Fruit fly (Drosophila melanogaster): ENCODE measurements around the gene DIP-gamma.

DIP-gamma gene

DNA sequence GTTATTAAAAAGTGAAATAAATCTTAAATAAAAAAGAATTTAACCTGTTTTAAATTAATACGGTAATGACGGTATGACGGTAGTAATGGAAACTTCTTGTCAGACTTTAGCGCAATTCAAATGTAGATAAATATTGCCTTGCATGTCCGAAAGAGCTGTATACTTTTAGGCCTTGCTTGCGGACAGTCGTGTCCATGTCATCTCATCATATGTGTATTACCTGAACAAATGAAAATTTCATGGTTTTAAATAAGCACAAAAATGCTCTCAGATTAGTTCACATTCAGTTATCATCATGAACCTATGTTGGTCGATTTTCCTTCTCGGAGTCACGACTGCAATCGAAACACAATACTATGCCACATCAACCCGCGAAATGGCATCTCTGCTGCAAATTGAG is 47.4 kb downstream of the DIP-gamma start, which contains the start of gene CG11828:
Gene CG11828 (plus strand): TSS at position 301 of the 400 bp plus-strand sequence.
- TF ChIP-seq Myc (optimal IDR thresholded peaks at IDR 0.05) (no peak), ttk (optimal IDR thresholded peaks at IDR 0.05) (no peak), Sin3A (optimal IDR thresholded peaks at IDR 0.05) (no peak), psq (optimal IDR thresholded peaks at IDR 0.05) (no peak), insv (optimal IDR thresholded peaks at IDR 0.05) (no peak), h (optimal IDR thresholded peaks at IDR 0.05) (no peak)

DNA sequence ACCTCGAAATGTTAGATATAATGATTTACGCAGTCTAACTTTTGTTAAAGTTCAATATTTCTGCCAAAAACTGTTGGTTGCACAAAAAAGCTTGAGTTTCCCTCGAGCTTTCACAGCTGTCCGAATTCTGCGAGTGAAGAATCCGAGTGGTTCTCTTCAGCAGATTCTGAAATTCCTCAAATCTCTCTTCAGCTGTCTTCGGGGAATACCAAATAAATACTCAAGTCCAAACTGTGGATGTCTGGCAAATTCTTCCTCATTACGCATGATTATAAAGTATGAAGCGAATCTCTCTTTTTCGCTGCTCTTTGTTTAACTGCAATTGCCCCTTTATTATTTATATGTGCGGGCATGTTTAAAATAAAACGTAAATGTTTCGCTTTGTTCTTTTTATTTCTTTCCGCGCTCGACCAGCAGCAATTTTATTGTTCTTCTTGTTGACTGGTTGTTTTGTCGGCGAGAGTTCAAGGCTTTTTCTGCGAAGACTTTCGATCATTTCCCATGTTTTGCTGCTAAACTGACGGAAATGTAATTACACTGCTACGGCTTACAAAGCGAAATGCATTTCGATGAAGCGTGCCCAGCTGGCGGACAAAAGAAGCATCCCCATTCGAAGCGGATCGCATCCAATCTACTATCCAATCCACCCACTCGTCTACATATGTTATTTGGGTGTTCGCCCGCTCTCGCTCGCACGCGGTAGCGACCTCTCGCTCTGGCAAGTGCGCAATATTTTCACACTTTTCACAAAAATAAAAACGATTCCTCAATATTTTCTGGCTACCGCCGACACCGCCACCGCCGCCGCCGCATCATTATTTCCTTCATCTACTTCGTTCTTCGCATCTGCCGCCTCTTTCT is 56.1 kb downstream of the DIP-gamma start:
- TF ChIP-seq psq (optimal IDR thresholded peaks at IDR 0.05) = no peak
- no peak for TF ChIP-seq ttk (optimal IDR thresholded peaks at IDR 0.05)
- TF ChIP-seq Sin3A (optimal IDR thresholded peaks at IDR 0.05) = no peak
- TF ChIP-seq Myc (optimal IDR thresholded peaks at IDR 0.05) = no peak

DNA sequence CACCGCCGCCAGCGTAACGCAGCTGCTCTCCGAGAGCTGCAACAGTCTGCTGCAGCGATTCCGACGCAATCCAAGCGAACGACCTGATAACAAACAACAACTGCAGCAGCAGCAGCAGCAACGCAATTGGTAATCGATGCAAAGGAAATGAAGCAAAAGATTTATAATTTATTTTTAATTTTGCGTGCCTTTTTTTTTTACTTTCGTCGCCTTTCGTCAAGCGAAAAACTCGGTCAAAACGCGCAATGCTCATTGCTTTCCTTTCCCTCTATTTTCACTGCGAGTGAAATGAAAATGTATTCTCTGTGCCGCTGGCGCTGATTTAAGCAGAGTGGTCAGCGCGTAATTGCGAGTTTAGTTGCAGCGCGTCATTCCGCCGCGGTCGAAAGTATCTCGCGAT is 57.1 kb downstream of the DIP-gamma start:
- TF ChIP-seq insv (optimal IDR thresholded peaks at IDR 0.05) (no peak), ttk (optimal IDR thresholded peaks at IDR 0.05) (no peak), psq (optimal IDR thresholded peaks at IDR 0.05) (no peak), h (optimal IDR thresholded peaks at IDR 0.05) (no peak), Sin3A (optimal IDR thresholded peaks at IDR 0.05) (no peak)

DNA sequence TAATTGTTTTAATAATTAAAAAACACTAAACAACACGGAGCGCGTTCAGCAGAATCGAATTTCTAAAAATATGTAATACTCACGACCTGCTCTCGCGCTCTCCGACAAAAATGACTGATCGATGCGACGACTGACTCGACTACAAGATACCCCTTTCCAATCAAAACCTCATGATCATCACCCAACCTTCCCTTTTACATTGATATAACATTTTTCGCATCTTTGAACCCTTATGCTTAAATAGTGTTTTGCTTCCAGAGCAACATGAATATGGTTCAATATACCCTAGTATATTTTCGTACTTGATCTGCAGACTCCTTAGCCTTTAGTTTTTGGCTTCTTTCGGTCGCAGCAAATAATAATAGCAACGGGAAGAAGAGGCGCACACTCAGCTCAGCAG is 58.4 kb downstream of the DIP-gamma start:
- no peak for TF ChIP-seq insv (optimal IDR thresholded peaks at IDR 0.05)
- TF ChIP-seq Myc (optimal IDR thresholded peaks at IDR 0.05) = no peak
- no peak for TF ChIP-seq psq (optimal IDR thresholded peaks at IDR 0.05)
- TF ChIP-seq ttk (optimal IDR thresholded peaks at IDR 0.05) = no peak
- TF ChIP-seq Sin3A (optimal IDR thresholded peaks at IDR 0.05) = no peak
- no peak for TF ChIP-seq h (optimal IDR thresholded peaks at IDR 0.05)

DNA sequence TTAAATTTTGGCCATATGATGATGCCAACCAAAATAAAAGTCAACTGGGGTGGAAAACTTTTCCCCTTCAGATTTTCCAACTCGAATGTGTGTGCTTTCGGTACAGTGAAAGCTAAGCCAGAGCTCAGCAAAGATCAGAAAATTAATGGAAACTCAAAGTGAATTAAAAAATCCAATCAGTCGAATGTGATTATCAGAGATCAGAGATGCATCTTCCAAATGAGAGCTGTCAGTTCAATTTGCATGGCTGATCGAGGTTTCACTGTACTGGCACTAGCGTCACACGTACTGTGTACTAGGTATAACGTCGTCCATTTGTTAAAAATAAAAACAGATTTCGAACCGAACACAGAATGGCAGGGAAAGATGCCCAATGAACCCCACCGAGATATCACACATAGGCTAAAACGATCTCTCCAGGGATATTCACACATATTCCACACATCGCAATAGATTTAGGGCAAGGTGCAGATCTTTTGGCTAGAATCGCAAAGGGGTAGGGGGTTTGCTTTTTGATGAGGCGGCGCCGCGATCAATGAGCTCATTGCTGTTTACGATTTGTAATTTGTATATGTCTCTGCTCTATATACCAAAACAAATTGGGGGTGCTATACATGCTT is 65.2 kb downstream of the DIP-gamma start:
- no peak for TF ChIP-seq psq (optimal IDR thresholded peaks at IDR 0.05)
- no peak for TF ChIP-seq insv (optimal IDR thresholded peaks at IDR 0.05)
- TF ChIP-seq ttk (optimal IDR thresholded peaks at IDR 0.05) = no peak
- TF ChIP-seq Sin3A (optimal IDR thresholded peaks at IDR 0.05) = no peak
- TF ChIP-seq h (optimal IDR thresholded peaks at IDR 0.05) = no peak
- no peak for TF ChIP-seq Myc (optimal IDR thresholded peaks at IDR 0.05)

DNA sequence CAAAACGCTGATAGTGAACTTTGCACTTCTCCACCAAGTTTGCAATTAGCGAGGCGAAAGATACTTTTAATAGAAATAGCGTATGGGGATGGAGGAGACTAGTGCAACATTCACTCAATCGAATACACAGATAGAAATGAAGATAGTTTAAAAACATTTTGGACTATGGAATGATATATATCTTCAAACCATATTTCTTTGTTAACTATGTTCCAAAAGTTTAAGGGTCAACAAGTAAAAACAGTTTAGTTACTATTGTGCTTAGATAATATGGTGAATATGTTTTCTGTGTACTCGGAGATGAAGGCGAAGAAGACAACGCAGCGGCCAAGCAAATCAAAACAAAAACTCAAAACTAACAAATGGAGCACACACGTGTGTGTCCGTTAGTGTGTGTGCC is 66.0 kb downstream of the DIP-gamma start:
- TF ChIP-seq psq (optimal IDR thresholded peaks at IDR 0.05) (no peak), Myc (optimal IDR thresholded peaks at IDR 0.05) (no peak), ttk (optimal IDR thresholded peaks at IDR 0.05) (no peak)

DNA sequence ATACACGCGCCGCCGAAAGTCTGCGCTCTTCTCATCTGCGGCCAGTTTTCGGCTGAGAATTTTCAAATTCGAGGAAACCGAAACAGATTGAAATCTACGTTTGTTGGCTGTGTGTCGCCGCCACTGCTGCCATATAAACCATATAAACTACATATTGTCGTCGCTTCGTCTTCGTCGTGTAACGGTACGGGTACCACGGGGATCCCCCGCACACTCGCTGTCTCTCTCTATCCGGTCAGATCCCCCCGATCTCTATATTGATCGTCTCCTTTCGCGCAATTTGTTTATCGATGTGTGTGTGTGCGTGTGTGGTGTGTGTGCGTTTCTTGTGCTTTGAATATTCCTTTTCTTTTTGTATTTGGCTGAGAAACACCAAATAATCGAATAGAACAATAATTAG is 66.8 kb downstream of the DIP-gamma start:
- TF ChIP-seq ttk (optimal IDR thresholded peaks at IDR 0.05) = no peak
- no peak for TF ChIP-seq Myc (optimal IDR thresholded peaks at IDR 0.05)
- TF ChIP-seq psq (optimal IDR thresholded peaks at IDR 0.05) = no peak
- TF ChIP-seq Sin3A (optimal IDR thresholded peaks at IDR 0.05) = no peak
- TF ChIP-seq insv (optimal IDR thresholded peaks at IDR 0.05) = no peak
- TF ChIP-seq h (optimal IDR thresholded peaks at IDR 0.05) = no peak

DNA sequence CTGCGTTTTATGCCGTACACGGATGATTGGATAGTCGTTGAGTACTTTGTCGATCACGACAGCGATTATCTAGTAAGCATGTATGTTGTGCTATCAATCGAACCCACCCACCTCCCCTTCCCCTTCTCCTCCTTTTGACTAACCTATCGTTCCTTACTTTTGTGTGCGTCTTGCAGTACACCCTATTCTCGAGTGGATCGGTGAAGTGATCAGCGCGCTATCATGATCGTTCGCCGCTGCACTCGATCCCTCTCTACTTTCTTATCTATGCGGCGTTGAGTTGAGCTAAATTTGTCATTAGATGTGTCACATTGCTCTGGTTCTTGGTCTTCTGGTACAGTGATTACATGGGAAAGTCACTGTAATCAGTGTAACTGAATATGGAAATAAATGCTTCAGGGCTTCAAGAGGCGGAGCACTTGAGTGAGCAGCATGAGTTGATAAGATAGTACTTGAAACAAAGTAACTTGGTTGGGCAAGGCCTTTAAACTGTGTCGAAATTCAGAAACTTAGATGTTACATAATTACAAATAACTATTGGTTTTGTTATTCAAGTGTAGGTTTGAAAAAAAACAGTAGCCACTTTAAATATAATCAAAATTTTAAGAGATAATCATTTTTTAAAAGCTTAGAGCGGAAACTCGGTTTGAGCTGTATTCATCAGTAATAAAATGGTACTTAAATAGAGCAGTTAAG is 68.6 kb downstream of the DIP-gamma start:
- no peak for TF ChIP-seq Sin3A (optimal IDR thresholded peaks at IDR 0.05)
- no peak for TF ChIP-seq insv (optimal IDR thresholded peaks at IDR 0.05)
- no peak for TF ChIP-seq ttk (optimal IDR thresholded peaks at IDR 0.05)
- no peak for TF ChIP-seq h (optimal IDR thresholded peaks at IDR 0.05)
- no peak for TF ChIP-seq Myc (optimal IDR thresholded peaks at IDR 0.05)
- TF ChIP-seq psq (optimal IDR thresholded peaks at IDR 0.05) = no peak

DNA sequence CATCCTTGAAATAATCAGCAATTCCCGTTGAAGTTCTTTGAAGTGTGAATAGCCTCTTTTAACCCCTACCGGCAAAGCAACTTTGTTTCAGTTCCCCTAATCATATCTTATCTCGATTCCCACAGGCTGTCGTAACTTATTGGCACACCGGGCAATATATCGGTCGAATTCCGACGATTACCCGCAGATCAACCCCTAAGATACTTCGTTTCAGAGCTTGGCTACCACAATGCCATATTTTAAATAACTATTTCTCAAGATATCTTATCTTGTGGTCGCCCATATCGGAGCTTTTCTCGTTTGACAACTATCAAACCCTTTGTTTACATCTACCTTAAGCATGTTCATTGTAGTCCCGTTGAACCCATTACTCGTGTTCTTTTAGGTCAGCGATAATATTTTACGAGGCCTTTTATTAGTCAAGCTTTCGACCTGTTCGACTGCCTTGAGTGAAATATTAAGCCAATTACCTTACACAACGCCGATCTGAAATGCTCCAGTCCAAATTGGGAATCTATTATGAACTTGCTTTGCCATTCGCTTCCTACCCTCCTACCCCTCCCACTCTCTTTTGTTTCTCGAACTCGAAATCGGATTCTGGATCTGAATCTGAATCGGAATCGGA is 71.1 kb downstream of the DIP-gamma start:
- no peak for TF ChIP-seq insv (optimal IDR thresholded peaks at IDR 0.05)

DNA sequence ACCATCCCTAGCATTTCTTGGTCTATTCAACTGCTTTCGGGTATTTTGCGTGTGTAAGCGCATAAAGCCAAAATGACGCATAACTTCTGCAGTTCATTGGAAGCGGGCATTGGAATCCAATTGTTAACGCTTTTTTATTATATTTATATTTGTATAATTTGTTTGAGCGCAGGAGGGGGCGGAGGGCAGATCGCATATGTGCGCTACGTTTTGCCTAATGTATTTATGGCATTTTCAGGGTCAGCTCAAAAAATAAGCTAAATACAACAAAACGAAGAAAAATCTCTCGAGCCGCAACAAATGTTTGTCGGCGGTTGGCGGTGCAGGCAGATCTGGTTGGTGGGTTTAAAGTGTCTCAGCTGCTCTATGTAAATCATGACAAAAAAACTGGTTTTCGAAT is 72.3 kb downstream of the DIP-gamma start:
- TF ChIP-seq ttk (optimal IDR thresholded peaks at IDR 0.05) (no peak), Myc (optimal IDR thresholded peaks at IDR 0.05) (no peak), Sin3A (optimal IDR thresholded peaks at IDR 0.05) (no peak), insv (optimal IDR thresholded peaks at IDR 0.05) (no peak), h (optimal IDR thresholded peaks at IDR 0.05) (no peak), psq (optimal IDR thresholded peaks at IDR 0.05) (no peak)

DNA sequence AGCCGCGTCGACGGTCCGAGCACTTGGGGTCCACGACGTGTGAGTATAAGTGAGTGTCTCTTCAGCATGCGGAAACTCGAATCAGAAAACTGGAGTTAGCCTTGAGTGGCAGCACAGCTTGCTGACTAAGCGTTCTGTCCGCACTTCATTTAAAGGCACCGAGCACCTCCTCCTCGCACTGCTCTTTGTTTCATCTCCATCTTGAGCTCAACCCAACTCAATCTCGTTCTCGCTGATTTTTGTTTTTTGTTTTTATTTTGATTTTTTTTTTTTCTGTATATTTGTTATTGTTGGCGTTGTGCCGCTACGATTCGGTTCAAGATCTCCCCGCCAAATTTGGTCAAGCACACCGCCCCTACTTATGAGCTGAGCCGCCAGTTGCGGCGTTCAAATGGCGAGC is 75.2 kb downstream of the DIP-gamma start:
- TF ChIP-seq ttk (optimal IDR thresholded peaks at IDR 0.05) (no peak), insv (optimal IDR thresholded peaks at IDR 0.05) (no peak), Sin3A (optimal IDR thresholded peaks at IDR 0.05) (no peak), Myc (optimal IDR thresholded peaks at IDR 0.05) (no peak), h (optimal IDR thresholded peaks at IDR 0.05) (no peak), psq (optimal IDR thresholded peaks at IDR 0.05) (no peak)

DNA sequence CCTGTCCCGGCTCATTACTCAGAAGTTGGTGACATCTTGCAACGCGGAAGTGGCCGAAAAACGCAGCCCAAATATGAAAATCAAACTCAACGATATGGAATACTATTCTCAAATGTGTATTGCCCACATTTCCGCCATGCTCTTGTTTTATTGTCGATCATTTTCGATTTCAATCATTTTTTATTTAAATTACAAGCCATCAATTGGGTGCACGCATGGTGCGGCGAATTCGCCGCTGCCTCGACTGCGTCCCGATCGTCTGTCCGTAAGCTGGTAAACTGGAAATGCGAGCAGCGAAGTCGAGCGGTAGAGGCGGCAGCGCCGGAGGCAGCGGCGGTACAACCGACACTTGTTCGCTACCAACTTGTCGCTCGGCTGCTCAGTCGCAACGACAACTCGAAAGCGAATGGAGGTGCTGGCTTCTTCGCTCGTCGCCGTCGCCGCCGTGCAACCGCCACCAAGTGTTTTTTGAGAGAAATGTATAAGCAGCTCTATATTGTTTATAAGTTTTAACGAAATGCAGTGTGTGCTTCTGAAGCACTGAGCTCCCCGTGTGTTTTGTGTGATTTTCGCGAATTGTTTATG is 78.6 kb downstream of the DIP-gamma start:
- TF ChIP-seq Myc (optimal IDR thresholded peaks at IDR 0.05) (no peak), insv (optimal IDR thresholded peaks at IDR 0.05) (no peak), ttk (optimal IDR thresholded peaks at IDR 0.05) (no peak), Sin3A (optimal IDR thresholded peaks at IDR 0.05) (no peak), h (optimal IDR thresholded peaks at IDR 0.05) (no peak), psq (optimal IDR thresholded peaks at IDR 0.05) (no peak)

Data from Kc167 (cell line).